Fruit fly (Drosophila melanogaster) whole organism, adult: ENCODE results near the gene CG14625.

ENCODE experiments used
- CG11617 ChIP-seq: fragments of 200-800 bp; sonication (Bioruptor generic); optimal IDR thresholded peaks from 2 replicates; lab custom pipeline; 2017; ENCODE audit warnings: mild to moderate bottlenecking, missing biosample characterization, missing genetic modification reagents, missing genetic modification characterization
- CG12768 ChIP-seq: fragments of 200-800 bp; sonication (Bioruptor generic); optimal IDR thresholded peaks from 2 replicates; lab custom pipeline; 2017; ENCODE audit warnings: missing biosample characterization, missing genetic modification characterization, mild to moderate bottlenecking, moderate library complexity, missing genetic modification reagents
- CG1620 ChIP-seq: fragments of 200-800 bp; sonication (Bioruptor generic); optimal IDR thresholded peaks from 2 replicates; lab custom pipeline; 2016; ENCODE audit warnings: missing biosample characterization, missing genetic modification characterization
- CG33017 ChIP-seq: fragments of 200-800 bp; sonication (Bioruptor generic); optimal IDR thresholded peaks from 2 replicates; lab custom pipeline; 2018; ENCODE audit warnings: missing biosample characterization, mild to moderate bottlenecking, missing genetic modification characterization, moderate library complexity
- CG5204 ChIP-seq: fragments of 200-800 bp; sonication (Bioruptor generic); optimal IDR thresholded peaks from 2 replicates; lab custom pipeline; 2016; ENCODE audit warnings: missing biosample characterization, missing genetic modification characterization
- Hr96 ChIP-seq: fragments of 200-800 bp; sonication (Bioruptor generic); optimal IDR thresholded peaks from 2 replicates; lab custom pipeline; 2016; ENCODE audit warnings: missing biosample characterization, missing genetic modification characterization
- Mnt ChIP-seq: fragments of 200-800 bp; sonication (Bioruptor generic); optimal IDR thresholded peaks from 2 replicates; lab custom pipeline; 2016; ENCODE audit warnings: missing biosample characterization, mild to moderate bottlenecking, missing genetic modification characterization
- bab1 ChIP-seq: fragments of 200-800 bp; sonication (Bioruptor generic); optimal IDR thresholded peaks from 3 replicates; lab custom pipeline; 2019; ENCODE audit warnings: missing biosample characterization, mild to moderate bottlenecking, missing genetic modification characterization, moderate library complexity
- cic ChIP-seq: fragments of 200-800 bp; sonication (Bioruptor generic); optimal IDR thresholded peaks from 2 replicates; lab custom pipeline; 2017; ENCODE audit warnings: missing biosample characterization, mild to moderate bottlenecking, missing genetic modification characterization, moderate library complexity
- cnc ChIP-seq, 2 experiments: fragments of >200 bp; optimal IDR thresholded peaks; 2 replicates each; lab custom pipeline; 2017
- pad ChIP-seq: fragments of 200-800 bp; sonication (Bioruptor generic); optimal IDR thresholded peaks from 3 replicates; lab custom pipeline; 2017; ENCODE audit warnings: missing biosample characterization, missing genetic modification characterization, mild to moderate bottlenecking, moderate library complexity, missing genetic modification reagents

- no peak for TF ChIP-seq bab1 (GFP tag; lab: Kevin White, UChicago)
- no peak for TF ChIP-seq Mnt
- no peak for TF ChIP-seq Hr96 (GFP tag; lab: Kevin White, UChicago)
- TF ChIP-seq pad (GFP tag; lab: Kevin White, UChicago): no peak
- TF ChIP-seq CG5204 (GFP tag; lab: Kevin White, UChicago): no peak
- TF ChIP-seq CG11617 (GFP tag; lab: Kevin White, UChicago): no peak
- no peak for TF ChIP-seq CG12768 (GFP tag; lab: Kevin White, UChicago)
- TF ChIP-seq cic (GFP tag; lab: Kevin White, UChicago): no peak
- no peak for TF ChIP-seq CG33017 (tag; lab: Kevin White, UChicago)
- no peak for TF ChIP-seq cnc (optimal IDR thresholded peaks at IDR 0.05; lab: Kevin White, UChicago)
- TF ChIP-seq CG1620 (GFP tag; lab: Kevin White, UChicago): no peak
Observed at dm6 chrX:1199246-1199645, at the start of gene CG14625.
